Fruit fly (Drosophila melanogaster) whole organism, embryonic: ENCODE results near the gene dmrt11E.

Experiments
- BtbVII ChIP-seq: fragments of 200-800 bp; sonication (Bioruptor generic); optimal IDR thresholded peaks from 3 replicates; lab custom pipeline; 2017; ENCODE audit warnings: missing biosample characterization, mild to moderate bottlenecking, missing genetic modification characterization
- CG10267 ChIP-seq: fragments of 200-800 bp; sonication (Bioruptor generic); optimal IDR thresholded peaks from 2 replicates; lab custom pipeline; 2018; ENCODE audit warnings: missing biosample characterization, mild to moderate bottlenecking, missing genetic modification characterization, moderate library complexity
- CG12391 ChIP-seq: fragments of 200-800 bp; sonication (Bioruptor generic); optimal IDR thresholded peaks from 3 replicates; lab custom pipeline; 2018; ENCODE audit warnings: missing biosample characterization, mild to moderate bottlenecking, missing genetic modification characterization, moderate library complexity
- CG13287 ChIP-seq: fragments of 200-800 bp; sonication (Bioruptor generic); IDR thresholded peaks from 2 replicates; pipeline ENCODE4 v1.3.6; 2022; ENCODE audit warnings: missing biosample characterization, missing genetic modification characterization; ENCODE audit not compliant: partially characterized antibody
- CG13296 ChIP-seq: fragments of 200-800 bp; sonication (Bioruptor generic); optimal IDR thresholded peaks from 3 replicates; lab custom pipeline; 2018; ENCODE audit warnings: missing biosample characterization, mild to moderate bottlenecking, missing genetic modification characterization
- CG15011 ChIP-seq: fragments of 200-800 bp; sonication (Bioruptor generic); optimal IDR thresholded peaks from 3 replicates; lab custom pipeline; 2018; ENCODE audit warnings: missing biosample characterization, mild to moderate bottlenecking, missing genetic modification characterization
- CG17186 ChIP-seq: fragments of 200-800 bp; sonication (Bioruptor generic); optimal IDR thresholded peaks from 3 replicates; lab custom pipeline; 2017; ENCODE audit warnings: missing biosample characterization, missing genetic modification reagents, missing genetic modification characterization
- CG17359 ChIP-seq: fragments of 200-800 bp; sonication (Bioruptor generic); optimal IDR thresholded peaks from 3 replicates; lab custom pipeline; 2018; ENCODE audit warnings: missing biosample characterization, mild to moderate bottlenecking, missing genetic modification characterization, moderate library complexity
- CG17829 ChIP-seq: fragments of 200-800 bp; optimal IDR thresholded peaks from 2 replicates; lab custom pipeline; 2019; ENCODE audit warnings: missing biosample characterization, mild to moderate bottlenecking, missing genetic modification characterization, moderate library complexity
- CG18599 ChIP-seq: fragments of 200-800 bp; sonication (Bioruptor generic); optimal IDR thresholded peaks from 3 replicates; lab custom pipeline; 2017; ENCODE audit warnings: missing biosample characterization, missing genetic modification characterization, mild to moderate bottlenecking, moderate library complexity, missing genetic modification reagents
- CG2116 ChIP-seq: fragments of 200-800 bp; sonication (Bioruptor generic); optimal IDR thresholded peaks from 3 replicates; lab custom pipeline; 2018; ENCODE audit warnings: missing biosample characterization, mild to moderate bottlenecking, missing genetic modification characterization
- CG2120 ChIP-seq: fragments of 200-800 bp; sonication (Bioruptor generic); optimal IDR thresholded peaks from 3 replicates; lab custom pipeline; 2016; ENCODE audit warnings: missing biosample characterization, missing genetic modification characterization
- CG3065 ChIP-seq: fragments of 200-800 bp; sonication (Bioruptor generic); optimal IDR thresholded peaks from 2 replicates; lab custom pipeline; 2016; ENCODE audit warnings: missing biosample characterization, missing genetic modification characterization
- CG31441 ChIP-seq: fragments of 200-800 bp; sonication (Bioruptor generic); IDR thresholded peaks from 2 replicates; pipeline ENCODE4 v1.3.6; 2022; ENCODE audit warnings: missing biosample characterization, missing genetic modification characterization
- CG3995 ChIP-seq: fragments of 200-800 bp; sonication (Bioruptor generic); optimal IDR thresholded peaks from 3 replicates; lab custom pipeline; 2016; ENCODE audit warnings: missing biosample characterization, missing genetic modification characterization
- CG4820 ChIP-seq: fragments of 200-800 bp; sonication (Bioruptor generic); optimal IDR thresholded peaks from 3 replicates; lab custom pipeline; 2016; ENCODE audit warnings: missing biosample characterization, missing genetic modification characterization
- CG8290 ChIP-seq, 3 experiments: fragments of 200-800 bp; sonication (Bioruptor generic); optimal IDR thresholded peaks; 2 replicates each; lab custom pipeline; 2016 to 2019; ENCODE audit warnings: missing biosample characterization in 3 of 3, missing genetic modification characterization in 3 of 3, mild to moderate bottlenecking in 2 of 3, moderate library complexity in 1 of 3
- CTCF ChIP-seq: fragments of 200-800 bp; sonication (Bioruptor generic); optimal IDR thresholded peaks from 2 replicates; lab custom pipeline; 2017; ENCODE audit warnings: missing biosample characterization, mild to moderate bottlenecking, missing genetic modification characterization, moderate library complexity
- Chrac-16 ChIP-seq: fragments of 200-800 bp; sonication (Bioruptor generic); optimal IDR thresholded peaks from 3 replicates; lab custom pipeline; 2016; ENCODE audit warnings: missing biosample characterization, missing genetic modification characterization
- Deaf1 ChIP-seq: fragments of 200-800 bp; optimal IDR thresholded peaks from 3 replicates; lab custom pipeline; 2019; ENCODE audit warnings: missing biosample characterization, mild to moderate bottlenecking, missing genetic modification characterization, moderate library complexity
- Dek ChIP-seq: fragments of 200-800 bp; sonication (Bioruptor generic); optimal IDR thresholded peaks from 3 replicates; lab custom pipeline; 2019; ENCODE audit warnings: missing biosample characterization, mild to moderate bottlenecking, missing genetic modification characterization, moderate library complexity
- Dll ChIP-seq: fragments of 200-800 bp; sonication (Bioruptor generic); IDR thresholded peaks from 4 replicates; pipeline ENCODE4 v1.3.6; 2022; ENCODE audit warnings: missing biosample characterization, missing genetic modification characterization; ENCODE audit not compliant: partially characterized antibody
- E2f2 ChIP-seq: fragments of 200-800 bp; sonication (Bioruptor generic); IDR thresholded peaks from 2 replicates; pipeline ENCODE4 v1.3.6; 2022; ENCODE audit warnings: missing biosample characterization, missing genetic modification characterization
- Ets97D ChIP-seq: fragments of 200-800 bp; sonication (Bioruptor generic); optimal IDR thresholded peaks from 3 replicates; lab custom pipeline; 2016; ENCODE audit warnings: missing biosample characterization, missing genetic modification characterization
- GATAe ChIP-seq: fragments of 200-800 bp; sonication (Bioruptor generic); conservative IDR thresholded peaks from 2 replicates; pipeline ENCODE4 v1.3.6; 2022; ENCODE audit warnings: missing biosample characterization, missing genetic modification characterization
- H2.0 ChIP-seq: fragments of 200-800 bp; sonication (Bioruptor generic); IDR thresholded peaks from 2 replicates; pipeline ENCODE4 v1.3.6; 2022; ENCODE audit warnings: missing biosample characterization, missing genetic modification characterization
- HmgZ ChIP-seq: fragments of 200-800 bp; sonication (Bioruptor generic); optimal IDR thresholded peaks from 2 replicates; lab custom pipeline; 2018; ENCODE audit warnings: missing biosample characterization, mild to moderate bottlenecking, missing genetic modification characterization
- Opbp ChIP-seq: fragments of 200-800 bp; sonication (Bioruptor generic); IDR thresholded peaks from 3 replicates; pipeline ENCODE4 v1.3.6; 2022; ENCODE audit warnings: missing biosample characterization, missing genetic modification characterization; ENCODE audit not compliant: partially characterized antibody
- Rfx ChIP-seq: fragments of 200-800 bp; sonication (Bioruptor generic); IDR thresholded peaks from 2 replicates; pipeline ENCODE4 v1.3.6; 2022; ENCODE audit warnings: missing biosample characterization, missing genetic modification characterization
- Scr ChIP-seq: fragments of 200-800 bp; sonication (Bioruptor generic); IDR thresholded peaks from 2 replicates; pipeline ENCODE4 v1.3.6; 2022; ENCODE audit warnings: missing biosample characterization, missing genetic modification characterization; ENCODE audit not compliant: partially characterized antibody
- Sox100B ChIP-seq: fragments of 200-800 bp; sonication (Bioruptor generic); optimal IDR thresholded peaks from 3 replicates; lab custom pipeline; 2018; ENCODE audit warnings: missing biosample characterization, mild to moderate bottlenecking, missing genetic modification characterization
- Ssrp ChIP-seq: fragments of 200-800 bp; sonication (Bioruptor generic); optimal IDR thresholded peaks from 2 replicates; lab custom pipeline; 2018; ENCODE audit warnings: missing biosample characterization, mild to moderate bottlenecking, missing genetic modification characterization, moderate library complexity
- Xbp1 ChIP-seq: fragments of 200-800 bp; sonication (Bioruptor generic); optimal IDR thresholded peaks from 3 replicates; lab custom pipeline; 2016; ENCODE audit warnings: missing biosample characterization, mild to moderate bottlenecking, missing genetic modification characterization
- exex ChIP-seq: fragments of 200-800 bp; sonication (Bioruptor generic); optimal IDR thresholded peaks from 4 replicates; lab custom pipeline; 2018; ENCODE audit warnings: missing biosample characterization, mild to moderate bottlenecking, missing genetic modification characterization, moderate library complexity
- fd102C ChIP-seq: fragments of 200-800 bp; sonication (Bioruptor generic); optimal IDR thresholded peaks from 2 replicates; lab custom pipeline; 2018; ENCODE audit warnings: missing biosample characterization, mild to moderate bottlenecking, missing genetic modification characterization, moderate library complexity
- gem ChIP-seq: fragments of 200-800 bp; sonication (Bioruptor generic); optimal IDR thresholded peaks from 2 replicates; lab custom pipeline; 2019; ENCODE audit warnings: missing biosample characterization, mild to moderate bottlenecking, missing genetic modification characterization, moderate library complexity
- hbn ChIP-seq: fragments of 200-800 bp; sonication (Bioruptor generic); IDR thresholded peaks from 2 replicates; pipeline ENCODE4 v1.3.6; 2022; ENCODE audit warnings: missing biosample characterization, missing genetic modification characterization; ENCODE audit not compliant: partially characterized antibody
- kah ChIP-seq: fragments of 200-800 bp; sonication (Bioruptor generic); optimal IDR thresholded peaks from 2 replicates; lab custom pipeline; 2018; ENCODE audit warnings: missing biosample characterization, mild to moderate bottlenecking, missing genetic modification characterization
- ken ChIP-seq: fragments of 200-800 bp; sonication (Bioruptor generic); IDR thresholded peaks from 3 replicates; pipeline ENCODE4 v1.3.6; 2022; ENCODE audit warnings: missing biosample characterization, missing genetic modification characterization
- lilli ChIP-seq: fragments of 200-800 bp; sonication (Bioruptor generic); optimal IDR thresholded peaks from 3 replicates; lab custom pipeline; 2016; ENCODE audit warnings: missing biosample characterization, missing genetic modification characterization
- mld ChIP-seq: fragments of 200-800 bp; sonication (Bioruptor generic); IDR thresholded peaks from 3 replicates; pipeline ENCODE4 v1.3.6; 2022; ENCODE audit warnings: missing biosample characterization, missing genetic modification characterization; ENCODE audit not compliant: partially characterized antibody
- nmo ChIP-seq: fragments of 200-800 bp; sonication (Bioruptor generic); optimal IDR thresholded peaks from 2 replicates; lab custom pipeline; 2018; ENCODE audit warnings: missing biosample characterization, mild to moderate bottlenecking, missing genetic modification characterization, moderate library complexity
- sqz ChIP-seq: fragments of 200-800 bp; sonication (Bioruptor generic); optimal IDR thresholded peaks from 3 replicates; lab custom pipeline; 2018; ENCODE audit warnings: missing biosample characterization, mild to moderate bottlenecking, missing genetic modification characterization

The dmrt11E gene

dm6 chrX:13384583-13385342 lies 16.8 kb downstream of the dmrt11E start, which contains the start of the genes Rbp1-like and Tim9a (continued):
- TF ChIP-seq CG3995 (GFP tag; lab: Kevin White, UChicago), result peak; percentile 74
- peak; percentile 63 for TF ChIP-seq CG18599
- TF ChIP-seq mld (GFP tag; lab: Robert Waterston, UW), result peak; percentile 60; the same call in 1 of the 3 replicates
- peak; percentile 36 for TF ChIP-seq Ets97D
- no peak for TF ChIP-seq GATAe (GFP tag; lab: Robert Waterston, UW)
- peak; percentile 18 for TF ChIP-seq CG4820
- TF ChIP-seq Dek (tag; lab: Kevin White, UChicago), result peak; percentile 37
- peak; percentile 13; the same call in 1 of the 2 replicates for TF ChIP-seq H2.0
- peak; percentile 59; the same call in 2 of the 3 replicates for TF ChIP-seq Opbp
- peak; percentile 86 for TF ChIP-seq Scr
- TF ChIP-seq Rfx (GFP tag; lab: Robert Waterston, UW), result peak; percentile 56
- peak; percentile 66 for TF ChIP-seq nmo (GFP tag; lab: Kevin White, UChicago)
- peak; percentile 30 for TF ChIP-seq Xbp1 (GFP tag; lab: Kevin White, UChicago)
- TF ChIP-seq BtbVII, result peak; percentile 5
- peak; percentile 9 for TF ChIP-seq exex (tag; lab: Kevin White, UChicago)
- peak; percentile 87 for TF ChIP-seq Dll (GFP tag; lab: Robert Waterston, UW)
- peak; percentile 53 for TF ChIP-seq gem (tag; lab: Kevin White, UChicago)
- TF ChIP-seq lilli (GFP tag; lab: Kevin White, UChicago), result peak; percentile 11
- peak; percentile 41 for TF ChIP-seq CG13296
- TF ChIP-seq Sox100B, result peak; percentile 38
- peak; percentile 66 for TF ChIP-seq CG12391 (tag; lab: Kevin White, UChicago)
- TF ChIP-seq Ssrp, result peak; percentile 7
- no peak for TF ChIP-seq kah (GFP tag; lab: Kevin White, UChicago)
- peak; percentile 51 for TF ChIP-seq CG17829 (tag; lab: Kevin White, UChicago)
- TF ChIP-seq CG13287 (GFP tag; lab: Robert Waterston, UW), result peak; percentile 81
- TF ChIP-seq CG2116 (GFP tag; lab: Kevin White, UChicago), result peak; percentile 81
- TF ChIP-seq CTCF (GFP tag; lab: Kevin White, UChicago), result peak; percentile 24
- no peak for TF ChIP-seq ken (GFP tag; lab: Robert Waterston, UW)
- TF ChIP-seq hbn (GFP tag; lab: Robert Waterston, UW), result peak; percentile 60
- peak; percentile 77 for TF ChIP-seq CG17186
- no peak for TF ChIP-seq CG3065
- peak; percentile 82 for TF ChIP-seq CG8290 (GFP tag; optimal IDR thresholded peaks at IDR 0.05; lab: Kevin White, UChicago)
- TF ChIP-seq CG8290 (tag; optimal IDR thresholded peaks at IDR 0.05; lab: Kevin White, UChicago), result peak in 1 of 2 experiments; percentile 43
- TF ChIP-seq CG2120 (GFP tag; lab: Kevin White, UChicago), result peak; percentile 46
- TF ChIP-seq Chrac-16 (GFP tag; lab: Kevin White, UChicago), result peak; percentile 4
- peak; percentile 97 for TF ChIP-seq CG10267 (tag; lab: Kevin White, UChicago)
- peak; percentile 67 for TF ChIP-seq sqz (GFP tag; lab: Kevin White, UChicago)
- TF ChIP-seq E2f2 (GFP tag; lab: Robert Waterston, UW), result peak; percentile 57
- no peak for TF ChIP-seq fd102C (GFP tag; lab: Kevin White, UChicago)
- TF ChIP-seq HmgZ (tag; lab: Kevin White, UChicago), result peak; percentile 13
- TF ChIP-seq CG31441 (GFP tag; lab: Robert Waterston, UW), result peak; percentile 37; the same call in 1 of the 2 replicates
- peak; percentile 9 for TF ChIP-seq Deaf1 (tag; lab: Kevin White, UChicago)
- TF ChIP-seq CG15011 (GFP tag; lab: Kevin White, UChicago), result peak; percentile 41
- TF ChIP-seq CG17359 (tag; lab: Kevin White, UChicago), result no peak
